Fruit fly (Drosophila melanogaster) Kc167 (cell line): ENCODE data around the gene CG17666.

Experiments
- h ChIP-seq: fragments of >200 bp; optimal IDR thresholded peaks from 3 replicates; lab custom pipeline; 2018; ENCODE audit warnings: missing external identifiers
- psq ChIP-seq: fragments of >200 bp; optimal IDR thresholded peaks from 2 replicates; lab custom pipeline; 2017; ENCODE audit warnings: missing external identifiers

- TF ChIP-seq h, result no peak
- no peak for TF ChIP-seq psq (lab: Kevin White, UChicago)
These were observed 48.4 kb upstream of the CG17666 start for dm6 chr3L:12732742-12733141.
